Worm (Caenorhabditis elegans) whole organism, L4/young adult: ENCODE data around the gene sre-37.

Source experiments
- W03F9.2 ChIP-seq: fragments of 150-350 bp; optimal IDR thresholded peaks from 2 replicates; lab custom pipeline; 2014; ENCODE audit warnings: missing biosample characterization, missing genetic modification characterization
- dao-5 ChIP-seq: sonication (generic microtip); optimal IDR thresholded peaks from 2 replicates; lab custom pipeline; 2016; ENCODE audit warnings: missing genotype, missing genetic modification characterization, moderate library complexity, missing compliant biosample characterization
- him-1 ChIP-seq: sonication (generic microtip); optimal IDR thresholded peaks from 2 replicates; lab custom pipeline; 2016; ENCODE audit warnings: missing genotype, missing genetic modification reagents, missing genetic modification characterization, missing compliant biosample characterization

sre-37 gene

ce11 chrII:12485060-12485459, 19.4 kb downstream of the sre-37 start, which contains the start of gene F15A4.10:
Gene F15A4.10, minus strand, starts transcription at chrII:12485160.
- TF ChIP-seq him-1 (no peak), W03F9.2 (no peak), dao-5 (tag; lab: Kevin White, UChicago) (no peak)

ce11 chrII:12488810-12489209, 23.2 kb downstream of the sre-37 start:
- TF ChIP-seq him-1 (no peak), W03F9.2 (no peak)

ce11 chrII:12489903-12490302, 24.2 kb downstream of the sre-37 start, which contains the start of gene T21B4.15:
Gene T21B4.15, plus strand, starts transcription at chrII:12490203.
- TF ChIP-seq W03F9.2, result no peak
- no peak for TF ChIP-seq dao-5 (tag; lab: Kevin White, UChicago)
- no peak for TF ChIP-seq him-1

- TF ChIP-seq dao-5 (tag; lab: Kevin White, UChicago) (no peak), him-1 (no peak), W03F9.2 (no peak)
Measured at ce11 chrII:12491936-12492335, 26.3 kb downstream of the sre-37 start, which contains the start of gene srz-6. Gene srz-6, plus strand, starts transcription at chrII:12492236.

ce11 chrII:12494067-12494477, 28.4 kb downstream of the sre-37 start:
- TF ChIP-seq dao-5 (tag; lab: Kevin White, UChicago), result no peak
- TF ChIP-seq him-1, result no peak
- no peak for TF ChIP-seq W03F9.2

- TF ChIP-seq W03F9.2 (peak; percentile 51), dao-5 (tag; lab: Kevin White, UChicago) (peak; percentile 85), him-1 (peak; percentile 68)
Measured at ce11 chrII:12494556-12495131, 29.0 kb downstream of the sre-37 start, which contains the start of gene col-85. Gene col-85, minus strand, starts transcription at chrII:12495095.

- no peak for TF ChIP-seq dao-5 (tag; lab: Kevin White, UChicago)
- TF ChIP-seq him-1, result no peak
- TF ChIP-seq W03F9.2, result no peak
Measured at ce11 chrII:12496981-12497380, 31.3 kb downstream of the sre-37 start, which contains the start of gene T21B4.3. Gene T21B4.3, minus strand, starts transcription at chrII:12497081.

- TF ChIP-seq dao-5 (tag; lab: Kevin White, UChicago), result no peak
- no peak for TF ChIP-seq him-1
Measured at ce11 chrII:12499969-12500368, 34.3 kb downstream of the sre-37 start.

- no peak for TF ChIP-seq dao-5 (tag; lab: Kevin White, UChicago)
- TF ChIP-seq W03F9.2, result no peak
- TF ChIP-seq him-1, result no peak
Measured at ce11 chrII:12502784-12503183, 37.1 kb downstream of the sre-37 start, which contains the start of gene ador-1. Gene ador-1, minus strand, starts transcription at chrII:12502884.

- TF ChIP-seq dao-5 (tag; lab: Kevin White, UChicago), result no peak
- TF ChIP-seq him-1, result no peak
- TF ChIP-seq W03F9.2, result no peak
Measured at ce11 chrII:12506511-12506910, 40.9 kb downstream of the sre-37 start.

ce11 chrII:12507038-12507437, 41.4 kb downstream of the sre-37 start, which contains the start of gene srh-68:
Gene srh-68, plus strand, starts transcription at chrII:12507338.
- TF ChIP-seq dao-5 (tag; lab: Kevin White, UChicago) (no peak), W03F9.2 (no peak), him-1 (no peak)

- no peak for TF ChIP-seq W03F9.2
- TF ChIP-seq him-1, result no peak
- TF ChIP-seq dao-5 (tag; lab: Kevin White, UChicago), result no peak
Measured at ce11 chrII:12508650-12509049, 43.0 kb downstream of the sre-37 start, which contains the start of gene srh-67. Gene srh-67, plus strand, starts transcription at chrII:12508950.

- no peak for TF ChIP-seq W03F9.2
- TF ChIP-seq dao-5 (tag; lab: Kevin White, UChicago), result no peak
- TF ChIP-seq him-1, result no peak
Measured at ce11 chrII:12511866-12512265, 46.2 kb downstream of the sre-37 start, which contains the start of gene srh-73. Gene srh-73, plus strand, starts transcription at chrII:12512166.

- TF ChIP-seq dao-5 (tag; lab: Kevin White, UChicago) (no peak), him-1 (no peak), W03F9.2 (no peak)
Measured at ce11 chrII:12514620-12515019, 49.0 kb downstream of the sre-37 start, which contains the start of gene srh-69. Gene srh-69, minus strand, starts transcription at chrII:12514720.

- no peak for TF ChIP-seq him-1
Measured at ce11 chrII:12516313-12516712, 50.7 kb downstream of the sre-37 start, which contains the start of gene srh-61. Gene srh-61, minus strand, starts transcription at chrII:12516413.
